Fruit fly (Drosophila melanogaster) whole organism, embryonic: ENCODE data around the gene Ppi1.
A peak's percentile ranks its signal among the peaks of the same experiment; 100 is the strongest.

Source experiments
- Adf1 ChIP-seq: fragments of 200-800 bp; sonication (Bioruptor generic); IDR thresholded peaks from 2 replicates; pipeline ENCODE4 v1.3.6; 2022; ENCODE audit warnings: missing biosample characterization, missing genetic modification characterization
- Atf-2 ChIP-seq: fragments of 200-800 bp; sonication (Bioruptor generic); optimal IDR thresholded peaks from 2 replicates; lab custom pipeline; 2016; ENCODE audit warnings: missing biosample characterization, missing genetic modification characterization
- Atf6 ChIP-seq: fragments of 200-800 bp; sonication (Bioruptor generic); IDR thresholded peaks from 2 replicates; pipeline ENCODE4 v1.3.6; 2022; ENCODE audit warnings: missing biosample characterization, missing genetic modification characterization
- C15 ChIP-seq: fragments of 200-800 bp; sonication (Bioruptor generic); IDR thresholded peaks from 3 replicates; pipeline ENCODE4 v1.3.6; 2022; ENCODE audit warnings: missing biosample characterization, missing genetic modification characterization
- CG11398 ChIP-seq: fragments of 200-800 bp; sonication (Bioruptor generic); optimal IDR thresholded peaks from 2 replicates; lab custom pipeline; 2016; ENCODE audit warnings: missing biosample characterization, missing genetic modification characterization
- CG12219 ChIP-seq: fragments of 200-800 bp; sonication (Bioruptor generic); optimal IDR thresholded peaks from 3 replicates; lab custom pipeline; 2018; ENCODE audit warnings: missing biosample characterization, mild to moderate bottlenecking, missing genetic modification characterization
- CG13287 ChIP-seq: fragments of 200-800 bp; sonication (Bioruptor generic); IDR thresholded peaks from 2 replicates; pipeline ENCODE4 v1.3.6; 2022; ENCODE audit warnings: missing biosample characterization, missing genetic modification characterization; ENCODE audit not compliant: partially characterized antibody
- CG13624 ChIP-seq: fragments of 200-800 bp; sonication (Bioruptor generic); optimal IDR thresholded peaks from 2 replicates; lab custom pipeline; 2016; ENCODE audit warnings: missing biosample characterization, missing genetic modification characterization
- CG18599 ChIP-seq: fragments of 200-800 bp; sonication (Bioruptor generic); optimal IDR thresholded peaks from 3 replicates; lab custom pipeline; 2017; ENCODE audit warnings: missing biosample characterization, missing genetic modification characterization, mild to moderate bottlenecking, moderate library complexity, missing genetic modification reagents
- CG18764 ChIP-seq: fragments of 200-800 bp; sonication (Bioruptor generic); optimal IDR thresholded peaks from 3 replicates; lab custom pipeline; 2016; ENCODE audit warnings: missing biosample characterization, missing genetic modification characterization
- CG2678 ChIP-seq: fragments of 200-800 bp; sonication (Bioruptor generic); optimal IDR thresholded peaks from 3 replicates; lab custom pipeline; 2019; ENCODE audit warnings: missing biosample characterization, mild to moderate bottlenecking, missing genetic modification characterization, moderate library complexity
- CG2712 ChIP-seq: fragments of 200-800 bp; optimal IDR thresholded peaks from 3 replicates; lab custom pipeline; 2019; ENCODE audit warnings: missing biosample characterization, mild to moderate bottlenecking, missing genetic modification characterization, moderate library complexity
- CG34422 ChIP-seq: fragments of 200-800 bp; sonication (Bioruptor generic); IDR thresholded peaks from 3 replicates; pipeline ENCODE4 v1.3.6; 2022; ENCODE audit warnings: missing biosample characterization, missing genetic modification characterization
- CG8290 ChIP-seq, 3 experiments: fragments of 200-800 bp; sonication (Bioruptor generic); optimal IDR thresholded peaks; 2 replicates each; lab custom pipeline; 2016 to 2019; ENCODE audit warnings: missing biosample characterization in 3 of 3, missing genetic modification characterization in 3 of 3, mild to moderate bottlenecking in 2 of 3, moderate library complexity in 1 of 3
- CG9437 ChIP-seq: fragments of 200-800 bp; sonication (Bioruptor generic); optimal IDR thresholded peaks from 2 replicates; lab custom pipeline; 2018; ENCODE audit warnings: missing biosample characterization, mild to moderate bottlenecking, missing genetic modification characterization
- CHES-1-like ChIP-seq: fragments of 200-800 bp; sonication (Bioruptor generic); optimal IDR thresholded peaks from 2 replicates; lab custom pipeline; 2016; ENCODE audit warnings: missing biosample characterization, missing genetic modification characterization
- CrebB ChIP-seq: fragments of 200-800 bp; sonication (Bioruptor generic); optimal IDR thresholded peaks from 3 replicates; lab custom pipeline; 2018; ENCODE audit warnings: missing biosample characterization, mild to moderate bottlenecking, missing genetic modification characterization
- Dbx ChIP-seq: fragments of 200-800 bp; sonication (Bioruptor generic); IDR thresholded peaks from 3 replicates; pipeline ENCODE4 v1.3.6; 2022; ENCODE audit warnings: missing biosample characterization, missing genetic modification characterization
- Dll ChIP-seq: fragments of 200-800 bp; sonication (Bioruptor generic); IDR thresholded peaks from 4 replicates; pipeline ENCODE4 v1.3.6; 2022; ENCODE audit warnings: missing biosample characterization, missing genetic modification characterization; ENCODE audit not compliant: partially characterized antibody
- Dp ChIP-seq: fragments of 200-800 bp; sonication (Bioruptor generic); optimal IDR thresholded peaks from 2 replicates; lab custom pipeline; 2018; ENCODE audit warnings: missing biosample characterization, mild to moderate bottlenecking, missing genetic modification characterization, moderate library complexity
- Elba2 ChIP-seq: fragments of 200-800 bp; sonication (Bioruptor generic); optimal IDR thresholded peaks from 3 replicates; lab custom pipeline; 2016; ENCODE audit warnings: missing biosample characterization, missing genetic modification characterization
- Ets97D ChIP-seq: fragments of 200-800 bp; sonication (Bioruptor generic); optimal IDR thresholded peaks from 3 replicates; lab custom pipeline; 2016; ENCODE audit warnings: missing biosample characterization, missing genetic modification characterization
- Fer1 ChIP-seq: fragments of 200-800 bp; sonication (Bioruptor generic); optimal IDR thresholded peaks from 2 replicates; lab custom pipeline; 2017; ENCODE audit warnings: missing biosample characterization, mild to moderate bottlenecking, missing genetic modification characterization
- Fer3 ChIP-seq: fragments of 200-800 bp; sonication (Bioruptor generic); optimal IDR thresholded peaks from 2 replicates; lab custom pipeline; 2018; ENCODE audit warnings: missing biosample characterization, mild to moderate bottlenecking, missing genetic modification characterization, moderate library complexity
- Nf-YA ChIP-seq: fragments of 200-800 bp; sonication (Bioruptor generic); IDR thresholded peaks from 2 replicates; pipeline ENCODE4 v1.3.6; 2022; ENCODE audit warnings: missing biosample characterization, missing genetic modification characterization
- Taf1 ChIP-seq: fragments of 200-800 bp; sonication (Bioruptor generic); IDR thresholded peaks from 2 replicates; pipeline ENCODE4 v1.3.6; 2022; ENCODE audit warnings: missing biosample characterization, missing genetic modification characterization
- Trl ChIP-seq, 3 experiments: fragments of >200 bp in 2 of 3; fragments of 200-800 bp in 1 of 3; sonication (Bioruptor generic) in 1 of 3; optimal IDR thresholded peaks; 2 replicates in 1 of 3; 3 replicates in 2 of 3; lab custom pipeline; 2016 to 2017; ENCODE audit warnings: missing biosample characterization in 1 of 3, missing genetic modification characterization in 1 of 3
- abd-A ChIP-seq: fragments of 200-800 bp; sonication (Bioruptor generic); optimal IDR thresholded peaks from 3 replicates; lab custom pipeline; 2019; ENCODE audit warnings: missing biosample characterization, mild to moderate bottlenecking, missing genetic modification characterization, moderate library complexity
- bbx ChIP-seq: fragments of 200-800 bp; sonication (Bioruptor generic); IDR thresholded peaks from 2 replicates; pipeline ENCODE4 v1.3.6; 2022; ENCODE audit warnings: missing biosample characterization, missing genetic modification characterization; ENCODE audit not compliant: partially characterized antibody
- cato ChIP-seq: fragments of 200-800 bp; sonication (Bioruptor generic); optimal IDR thresholded peaks from 2 replicates; lab custom pipeline; 2016; ENCODE audit warnings: missing biosample characterization, missing genetic modification characterization, borderline replicate concordance
- chif ChIP-seq, 2 experiments: fragments of 200-800 bp; sonication (Bioruptor generic); optimal IDR thresholded peaks; 3 replicates each; lab custom pipeline; 2016; ENCODE audit warnings: missing biosample characterization in 2 of 2, missing genetic modification characterization in 2 of 2
- crol ChIP-seq: fragments of 200-800 bp; sonication (Bioruptor generic); IDR thresholded peaks from 2 replicates; pipeline ENCODE4 v1.3.6; 2022; ENCODE audit warnings: missing biosample characterization, missing genetic modification characterization
- fd102C ChIP-seq: fragments of 200-800 bp; sonication (Bioruptor generic); optimal IDR thresholded peaks from 2 replicates; lab custom pipeline; 2018; ENCODE audit warnings: missing biosample characterization, mild to moderate bottlenecking, missing genetic modification characterization, moderate library complexity
- fd64A ChIP-seq: fragments of 200-800 bp; sonication (Bioruptor generic); optimal IDR thresholded peaks from 3 replicates; lab custom pipeline; 2018; ENCODE audit warnings: missing biosample characterization, mild to moderate bottlenecking, missing genetic modification characterization
- fd96Cb ChIP-seq: fragments of 200-800 bp; sonication (Bioruptor generic); optimal IDR thresholded peaks from 2 replicates; lab custom pipeline; 2018; ENCODE audit warnings: missing biosample characterization, mild to moderate bottlenecking, missing genetic modification characterization, moderate library complexity
- hkb ChIP-seq, 2 experiments: fragments of 200-800 bp in 1 of 2; fragments of >200 bp in 1 of 2; sonication (Bioruptor generic) in 1 of 2; IDR thresholded peaks in 1 of 2; optimal IDR thresholded peaks in 1 of 2; 2 replicates each; pipeline versions ENCODE4 v1.3.6 to Lab custom; 2017 to 2022; ENCODE audit warnings: missing biosample characterization in 1 of 2, missing genetic modification characterization in 1 of 2
- knrl ChIP-seq: fragments of 200-800 bp; sonication (Bioruptor generic); IDR thresholded peaks from 3 replicates; pipeline ENCODE4 v1.3.6; 2022; ENCODE audit warnings: missing biosample characterization, missing genetic modification characterization; ENCODE audit not compliant: partially characterized antibody
- nom ChIP-seq: fragments of 200-800 bp; sonication (Bioruptor generic); optimal IDR thresholded peaks from 2 replicates; lab custom pipeline; 2017; ENCODE audit warnings: missing biosample characterization, missing genetic modification characterization, mild to moderate bottlenecking, moderate library complexity, missing genetic modification reagents
- p53 ChIP-seq: fragments of 200-800 bp; sonication (Bioruptor generic); optimal IDR thresholded peaks from 2 replicates; lab custom pipeline; 2016; ENCODE audit warnings: missing biosample characterization, missing genetic modification characterization
- peb ChIP-seq: fragments of 200-800 bp; sonication (Bioruptor generic); IDR thresholded peaks from 2 replicates; pipeline ENCODE4 v1.3.6; 2022; ENCODE audit warnings: missing biosample characterization, missing genetic modification characterization
- pho ChIP-seq: fragments of 200-800 bp; sonication (Bioruptor generic); optimal IDR thresholded peaks from 2 replicates; lab custom pipeline; 2016; ENCODE audit warnings: missing biosample characterization, missing genetic modification characterization
- ranshi ChIP-seq: fragments of 200-800 bp; sonication (Bioruptor generic); IDR thresholded peaks from 2 replicates; pipeline ENCODE4 v1.3.6; 2022; ENCODE audit warnings: missing biosample characterization, missing genetic modification characterization
- salm ChIP-seq: fragments of 200-800 bp; sonication (Bioruptor generic); optimal IDR thresholded peaks from 2 replicates; lab custom pipeline; 2018; ENCODE audit warnings: missing biosample characterization, mild to moderate bottlenecking, missing genetic modification characterization
- sens-2 ChIP-seq: fragments of 200-800 bp; sonication (Bioruptor generic); IDR thresholded peaks from 2 replicates; pipeline ENCODE4 v1.3.6; 2022; ENCODE audit warnings: missing biosample characterization, missing genetic modification characterization
- slbo ChIP-seq: fragments of 200-800 bp; sonication (Bioruptor generic); IDR thresholded peaks from 2 replicates; pipeline ENCODE4 v1.3.6; 2022; ENCODE audit warnings: missing biosample characterization, missing genetic modification characterization
- ttk ChIP-seq: fragments of 200-800 bp; sonication (Bioruptor generic); IDR thresholded peaks from 2 replicates; pipeline ENCODE4 v2.1.2; 2022; ENCODE audit warnings: missing biosample characterization, missing genetic modification characterization
- vvl ChIP-seq: fragments of 200-800 bp; sonication (Bioruptor generic); IDR thresholded peaks from 2 replicates; pipeline ENCODE4 v1.3.6; 2022; ENCODE audit warnings: missing biosample characterization, missing genetic modification characterization

Gene Ppi1

DNA sequence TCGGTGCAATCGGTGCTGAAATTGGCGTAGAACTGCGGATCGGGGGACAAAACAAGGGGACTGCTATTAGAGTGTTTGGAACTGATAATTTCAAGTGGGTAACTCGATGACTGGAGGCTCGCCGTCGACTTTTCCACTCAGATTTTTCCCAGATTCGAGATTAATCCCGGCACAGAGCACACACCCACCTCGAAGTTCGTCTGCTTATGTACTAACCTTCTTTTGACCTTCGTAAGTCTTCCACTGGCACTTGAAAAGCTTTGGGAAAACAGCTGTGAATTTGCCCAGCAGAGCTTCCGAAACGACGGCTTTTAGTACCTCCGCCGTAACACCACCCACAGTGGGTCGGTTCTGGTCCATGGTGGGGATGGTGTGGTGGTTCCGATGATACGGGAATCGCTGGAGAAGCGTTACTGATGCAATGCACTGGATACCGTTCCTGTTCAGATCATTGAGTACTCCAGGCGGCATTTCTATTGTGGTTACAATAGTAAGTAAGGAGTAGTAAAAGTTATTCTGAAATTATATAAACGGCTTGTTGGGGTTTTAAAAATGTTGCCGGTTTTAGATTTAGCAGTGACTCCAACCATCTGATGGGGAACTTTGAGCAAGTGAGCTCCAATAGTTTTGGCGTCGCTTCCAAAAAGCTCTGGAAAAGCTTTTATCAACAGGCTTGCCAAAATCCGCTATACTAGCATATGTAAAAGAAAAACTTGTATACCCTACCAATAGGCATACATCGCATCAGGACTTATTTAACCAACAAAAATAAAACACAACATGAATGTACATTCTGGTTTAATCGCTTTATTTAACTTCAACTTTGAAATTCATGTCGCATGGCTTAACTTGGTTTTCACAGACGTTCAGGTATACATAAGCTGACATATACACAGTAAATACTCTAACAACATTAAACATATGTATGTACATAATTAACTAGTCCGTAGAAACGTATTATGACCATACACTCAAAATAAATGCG is 5.4 kb upstream of the Ppi1 start, which contains the start of gene Tpi (continued):
- TF ChIP-seq Trl (optimal IDR thresholded peaks at IDR 0.05; lab: Kevin White, UChicago) (no peak), Trl (GFP tag; optimal IDR thresholded peaks at IDR 0.05; lab: Kevin White, UChicago) (no peak), CG11398 (GFP tag; lab: Kevin White, UChicago) (no peak), Atf6 (GFP tag; lab: Robert Waterston, UW) (peak; percentile 57), chif (GFP tag; optimal IDR thresholded peaks at IDR 0.05; lab: Kevin White, UChicago) (no peak), Adf1 (no peak), peb (no peak), Dll (GFP tag; lab: Robert Waterston, UW) (no peak), hkb (optimal IDR thresholded peaks at IDR 0.05; lab: Kevin White, UChicago) (peak; percentile 97), hkb (GFP tag; IDR thresholded peaks at IDR 0.05; lab: Robert Waterston, UW) (no peak), ranshi (no peak), CG8290 (GFP tag; optimal IDR thresholded peaks at IDR 0.05; lab: Kevin White, UChicago) (no peak), CG8290 (tag; optimal IDR thresholded peaks at IDR 0.05; lab: Kevin White, UChicago) (peak in 1 of 2 experiments; percentile 71), fd96Cb (tag; lab: Kevin White, UChicago) (no peak), vvl (GFP tag; lab: Robert Waterston, UW) (no peak), CG9437 (GFP tag; lab: Kevin White, UChicago) (peak; percentile 5), Atf-2 (GFP tag; lab: Kevin White, UChicago) (no peak), Dp (GFP tag; lab: Kevin White, UChicago) (peak; percentile 41), Fer3 (tag; lab: Kevin White, UChicago) (peak; percentile 29), CHES-1-like (peak; percentile 17), sens-2 (GFP tag; lab: Robert Waterston, UW) (no peak), Ets97D (GFP tag; lab: Kevin White, UChicago) (peak; percentile 6), cato (no peak), abd-A (tag; lab: Kevin White, UChicago) (no peak), CG12219 (peak; percentile 46), CG34422 (GFP tag; lab: Robert Waterston, UW) (no peak), crol (GFP tag; lab: Robert Waterston, UW) (no peak), fd102C (GFP tag; lab: Kevin White, UChicago) (no peak), p53 (GFP tag; lab: Kevin White, UChicago) (no peak), salm (tag; lab: Kevin White, UChicago) (no peak), knrl (GFP tag; lab: Robert Waterston, UW) (no peak; the same call in 2 of the 3 replicates), CG2678 (tag; lab: Kevin White, UChicago) (no peak), Fer1 (GFP tag; lab: Kevin White, UChicago) (peak; percentile 22), Taf1 (no peak), fd64A (GFP tag; lab: Kevin White, UChicago) (no peak), ttk (no peak), pho (GFP tag; lab: Kevin White, UChicago) (peak; percentile 28), slbo (GFP tag; lab: Robert Waterston, UW) (peak; percentile 59), nom (GFP tag; lab: Kevin White, UChicago) (no peak), CG18764 (GFP tag; lab: Kevin White, UChicago) (no peak), C15 (no peak), CG13624 (GFP tag; lab: Kevin White, UChicago) (no peak), CG2712 (tag; lab: Kevin White, UChicago) (no peak), Dbx (no peak), CrebB (tag; lab: Kevin White, UChicago) (peak; percentile 31), CG18599 (peak; percentile 28), Nf-YA (GFP tag; lab: Robert Waterston, UW) (no peak), CG13287 (GFP tag; lab: Robert Waterston, UW) (peak; percentile 22; the same call in 1 of the 2 replicates), Elba2 (GFP tag; lab: Kevin White, UChicago) (no peak), bbx (GFP tag; lab: Robert Waterston, UW) (no peak; the same call in 1 of the 2 replicates)
